Worm (Caenorhabditis elegans) whole organism, L4 larva: Measurements from ENCODE around the gene dlc-4.

Experiments
- daf-16 ChIP-seq, 3 experiments: sonication (generic microtip); optimal IDR thresholded peaks; 2 replicates each; lab custom pipeline; 2016 to 2017; ENCODE audit warnings: missing genetic modification characterization in 3 of 3, missing genetic modification reagents in 3 of 3, mild to moderate bottlenecking in 2 of 3, missing compliant biosample characterization in 2 of 3, missing biosample characterization in 1 of 3, moderate library complexity in 1 of 3
- gei-8 ChIP-seq: fragments of 200-800 bp; sonication (Bioruptor generic); optimal IDR thresholded peaks from 2 replicates; lab custom pipeline; 2018; ENCODE audit warnings: mild to moderate bottlenecking, missing genetic modification characterization, missing compliant biosample characterization
- hmg-1.1 ChIP-seq: fragments of 200-800 bp; sonication (Bioruptor generic); IDR thresholded peaks from 2 replicates; pipeline ENCODE4 v1.3.6; 2022; ENCODE audit warnings: missing genetic modification reagents, missing genetic modification characterization, missing compliant biosample characterization
- lir-3 ChIP-seq: sonication (generic microtip); optimal IDR thresholded peaks from 2 replicates; lab custom pipeline; 2016; ENCODE audit warnings: mild to moderate bottlenecking, missing genetic modification characterization, missing compliant biosample characterization
- nhr-25 ChIP-seq: sonication (generic microtip); optimal IDR thresholded peaks from 2 replicates; lab custom pipeline; 2017; ENCODE audit warnings: missing genetic modification characterization, mild to moderate bottlenecking, missing compliant biosample characterization, antibody characterized with exemption, moderate library complexity, borderline replicate concordance; ENCODE audit not compliant: insufficient read depth
- nhr-76 ChIP-seq: fragments of 150-350 bp; optimal IDR thresholded peaks from 2 replicates; lab custom pipeline; 2014; ENCODE audit warnings: missing biosample characterization, missing genetic modification characterization
- pha-4 ChIP-seq, 2 experiments: fragments of 150-350 bp in 1 of 2; fragments of 200-800 bp in 1 of 2; sonication (Bioruptor generic) in 1 of 2; IDR thresholded peaks in 1 of 2; optimal IDR thresholded peaks in 1 of 2; 2 replicates each; pipeline versions ENCODE4 v1.3.6 to Lab custom; 2014 to 2022; ENCODE audit warnings: missing genetic modification characterization in 2 of 2, missing genetic modification reagents in 2 of 2, missing biosample characterization in 1 of 2, missing compliant biosample characterization in 1 of 2
- unc-130 ChIP-seq: sonication (generic microtip); optimal IDR thresholded peaks from 2 replicates; lab custom pipeline; 2016; ENCODE audit warnings: missing genetic modification reagents, missing genetic modification characterization, missing compliant biosample characterization

DNA sequence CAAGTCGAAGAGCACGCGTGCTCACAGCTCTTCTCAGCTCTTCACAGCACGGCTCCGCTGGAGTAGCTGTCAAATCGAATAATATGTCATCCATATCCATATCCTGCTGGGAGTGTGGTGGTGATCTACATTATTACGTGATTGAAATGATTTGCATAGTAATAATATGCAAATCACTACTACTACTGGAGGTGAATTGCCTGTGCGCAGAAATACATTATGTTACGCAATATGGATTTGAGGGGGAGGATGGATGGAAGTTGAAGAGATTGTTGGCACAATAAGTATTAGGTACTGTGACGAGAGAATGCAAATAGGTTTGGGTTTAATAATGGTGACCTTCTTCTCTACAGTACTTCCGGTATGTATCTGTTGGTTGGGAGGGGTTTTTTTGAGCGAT, 39.8 kb upstream of the dlc-4 start:
- no peak for TF ChIP-seq unc-130 (GFP tag; lab: Kevin White, UChicago)
- TF ChIP-seq hmg-1.1 (GFP tag; lab: Robert Waterston, UW): no peak
- TF ChIP-seq nhr-25 (tag; lab: Kevin White, UChicago): no peak
- no peak for TF ChIP-seq pha-4 (GFP tag; IDR thresholded peaks at IDR 0.05; lab: Robert Waterston, UW)
- TF ChIP-seq pha-4 (tag; optimal IDR thresholded peaks at IDR 0.05; lab: Kevin White, UChicago): no peak
- TF ChIP-seq daf-16 (GFP tag; optimal IDR thresholded peaks at IDR 0.05; lab: Kevin White, UChicago): no peak
- TF ChIP-seq daf-16 (tag; optimal IDR thresholded peaks at IDR 0.05; lab: Kevin White, UChicago): no peak
- no peak for TF ChIP-seq nhr-76 (tag; lab: Kevin White, UChicago)
- TF ChIP-seq lir-3 (tag; lab: Kevin White, UChicago): no peak
- no peak for TF ChIP-seq gei-8 (GFP tag; lab: Kevin White, UChicago)
